Worm (Caenorhabditis elegans): Measurements from ENCODE around the gene Y17G9B.4.
"Not testable (repeated sequence)": the region's sequence is repeated elsewhere in the genome, so short reads cannot be mapped to it uniquely, and the experiment has no call there.

- not testable (repeated sequence) for TF ChIP-seq ets-4 (GFP tag; optimal IDR thresholded peaks at IDR 0.05); mes-4 (tag; optimal IDR thresholded peaks at IDR 0.05); lin-35 (GFP tag; optimal IDR thresholded peaks at IDR 0.05)
These were observed 36.1 kb upstream of the Y17G9B.4 start, which contains the start of gene miro-1 for ce11 chrIV:4715785-4716184.

Data from whole organism, young adult.